Fruit fly (Drosophila melanogaster) whole organism, wandering third instar larva: ENCODE results near the gene Or85f.

Experiments
- Abd-B ChIP-seq: fragments of >200 bp; optimal IDR thresholded peaks from 2 replicates; lab custom pipeline; 2017; ENCODE audit warnings: missing biosample characterization, missing genetic modification characterization
- CG32264 ChIP-seq: fragments of 200-800 bp; sonication (Bioruptor generic); optimal IDR thresholded peaks from 2 replicates; lab custom pipeline; 2016; ENCODE audit warnings: missing biosample characterization, missing genetic modification characterization
- CG9705 ChIP-seq: fragments of 200-800 bp; sonication (Bioruptor generic); optimal IDR thresholded peaks from 2 replicates; lab custom pipeline; 2018; ENCODE audit warnings: missing biosample characterization, mild to moderate bottlenecking, missing genetic modification characterization
- CrebA ChIP-seq: fragments of 200-800 bp; sonication (Bioruptor generic); optimal IDR thresholded peaks from 2 replicates; lab custom pipeline; 2016; ENCODE audit warnings: missing biosample characterization, mild to moderate bottlenecking, missing genetic modification characterization, borderline replicate concordance
- Dfd ChIP-seq: fragments of >200 bp; optimal IDR thresholded peaks from 2 replicates; lab custom pipeline; 2017; ENCODE audit warnings: missing biosample characterization, missing genetic modification characterization
- Dif ChIP-seq: fragments of 200-275, 200-300 bp; sonication (Bioruptor generic); optimal IDR thresholded peaks from 2 replicates; lab custom pipeline; 2018; ENCODE audit warnings: missing biosample characterization, missing genetic modification characterization; ENCODE audit not compliant: partially characterized antibody
- GATAd ChIP-seq: sonication (Bioruptor generic); optimal IDR thresholded peaks from 2 replicates; lab custom pipeline; 2016; ENCODE audit warnings: missing biosample characterization, missing genetic modification characterization
- HLH106 ChIP-seq: fragments of 200-800 bp; optimal IDR thresholded peaks from 3 replicates; lab custom pipeline; 2019; ENCODE audit warnings: missing biosample characterization, mild to moderate bottlenecking, missing genetic modification characterization, moderate library complexity
- Hnf4 ChIP-seq: fragments of 200-800 bp; sonication (Bioruptor generic); optimal IDR thresholded peaks from 2 replicates; lab custom pipeline; 2016; ENCODE audit warnings: missing biosample characterization, mild to moderate bottlenecking, missing genetic modification characterization
- Hr78 ChIP-seq: fragments of >200 bp; optimal IDR thresholded peaks from 2 replicates; lab custom pipeline; 2017; ENCODE audit warnings: missing biosample characterization, missing genetic modification characterization
- Hr83 ChIP-seq: fragments of 200-300 bp; sonication (Bioruptor generic); optimal IDR thresholded peaks from 2 replicates; lab custom pipeline; 2016; ENCODE audit warnings: missing biosample characterization, mild to moderate bottlenecking, missing genetic modification characterization, moderate library complexity; ENCODE audit not compliant: poor library complexity, severe bottlenecking
- Mio ChIP-seq: sonication (Bioruptor generic); optimal IDR thresholded peaks from 2 replicates; lab custom pipeline; 2016; ENCODE audit warnings: missing biosample characterization, missing genetic modification characterization
- Myc ChIP-seq: fragments of >200 bp; optimal IDR thresholded peaks from 2 replicates; lab custom pipeline; 2017
- OdsH ChIP-seq: fragments of 200-800 bp; sonication (Bioruptor generic); optimal IDR thresholded peaks from 2 replicates; lab custom pipeline; 2016; ENCODE audit warnings: missing biosample characterization, mild to moderate bottlenecking, missing genetic modification characterization
- Sp1 ChIP-seq: fragments of 200-800 bp; sonication (Bioruptor generic); optimal IDR thresholded peaks from 3 replicates; lab custom pipeline; 2019; ENCODE audit warnings: missing biosample characterization, mild to moderate bottlenecking, missing genetic modification characterization, moderate library complexity
- Vsx2 ChIP-seq: fragments of 200-300, 225-300 bp; sonication (Bioruptor generic); optimal IDR thresholded peaks from 2 replicates; lab custom pipeline; 2018; ENCODE audit warnings: missing biosample characterization, missing genetic modification characterization; ENCODE audit not compliant: partially characterized antibody
- br ChIP-seq: fragments of 200-800 bp; sonication (Bioruptor generic); optimal IDR thresholded peaks from 2 replicates; lab custom pipeline; 2016; ENCODE audit warnings: missing biosample characterization, missing genetic modification characterization
- brk ChIP-seq: fragments of 200-800 bp; sonication (Bioruptor generic); optimal IDR thresholded peaks from 2 replicates; lab custom pipeline; 2016; ENCODE audit warnings: missing biosample characterization, mild to moderate bottlenecking, missing genetic modification characterization
- dl ChIP-seq, 2 experiments: fragments of 175-275, 200-275 bp in 1 of 2; fragments of 200-275 bp in 1 of 2; sonication (Bioruptor generic); optimal IDR thresholded peaks; lab custom pipeline; 2018; ENCODE audit warnings: mild to moderate bottlenecking in 2 of 2, missing biosample characterization in 2 of 2, missing genetic modification characterization in 2 of 2, moderate library complexity in 2 of 2; ENCODE audit not compliant: partially characterized antibody in 2 of 2, insufficient read depth in 1 of 2
- dmrt93B ChIP-seq: fragments of 200-800 bp; sonication (Bioruptor generic); optimal IDR thresholded peaks from 2 replicates; lab custom pipeline; 2018; ENCODE audit warnings: missing biosample characterization, mild to moderate bottlenecking, missing genetic modification characterization
- dsf ChIP-seq: sonication (Bioruptor generic); optimal IDR thresholded peaks from 2 replicates; lab custom pipeline; 2016; ENCODE audit warnings: missing biosample characterization, missing genetic modification characterization, borderline replicate concordance
- ey ChIP-seq: fragments of 200-800 bp; sonication (Bioruptor generic); optimal IDR thresholded peaks from 2 replicates; lab custom pipeline; 2016; ENCODE audit warnings: missing biosample characterization, missing genetic modification characterization
- foxo ChIP-seq, 2 experiments: fragments of 200-800 bp; sonication (Bioruptor generic); optimal IDR thresholded peaks; 2 replicates in 1 of 2; 3 replicates in 1 of 2; lab custom pipeline; 2016 to 2017; ENCODE audit warnings: missing biosample characterization in 2 of 2, missing genetic modification characterization in 2 of 2
- fru ChIP-seq: fragments of 200-800 bp; sonication (Bioruptor generic); optimal IDR thresholded peaks from 3 replicates; lab custom pipeline; 2016; ENCODE audit warnings: missing biosample characterization, mild to moderate bottlenecking, missing genetic modification characterization
- h ChIP-seq: fragments of 200-800 bp; sonication (Bioruptor generic); optimal IDR thresholded peaks from 3 replicates; lab custom pipeline; 2016; ENCODE audit warnings: missing biosample characterization, mild to moderate bottlenecking, missing genetic modification characterization
- jim ChIP-seq: fragments of 175-275, 200-325 bp; sonication (Bioruptor generic); optimal IDR thresholded peaks from 2 replicates; lab custom pipeline; 2016; ENCODE audit warnings: missing biosample characterization, mild to moderate bottlenecking, missing genetic modification characterization
- lola ChIP-seq: fragments of >200 bp; optimal IDR thresholded peaks from 2 replicates; lab custom pipeline; 2017; ENCODE audit warnings: missing biosample characterization, missing genetic modification characterization
- pan ChIP-seq: fragments of >200 bp; optimal IDR thresholded peaks from 2 replicates; lab custom pipeline; 2017
- psq ChIP-seq: fragments of 200-800 bp; sonication (Bioruptor generic); optimal IDR thresholded peaks from 3 replicates; lab custom pipeline; 2017; ENCODE audit warnings: missing biosample characterization, mild to moderate bottlenecking, missing genetic modification characterization, moderate library complexity
- rgr ChIP-seq: fragments of 200-800 bp; sonication (Bioruptor generic); optimal IDR thresholded peaks from 3 replicates; lab custom pipeline; 2016; ENCODE audit warnings: missing biosample characterization, mild to moderate bottlenecking, missing genetic modification characterization
- sage ChIP-seq: fragments of 200-800 bp; sonication (Bioruptor generic); optimal IDR thresholded peaks from 2 replicates; lab custom pipeline; 2016; ENCODE audit warnings: missing biosample characterization, mild to moderate bottlenecking, missing genetic modification characterization
- sv ChIP-seq: fragments of 200-800 bp; sonication (Bioruptor generic); optimal IDR thresholded peaks from 3 replicates; lab custom pipeline; 2016; ENCODE audit warnings: missing biosample characterization, missing genetic modification characterization
- tai ChIP-seq: sonication (Bioruptor generic); optimal IDR thresholded peaks from 2 replicates; lab custom pipeline; 2016; ENCODE audit warnings: missing biosample characterization, missing genetic modification characterization
- usp ChIP-seq: fragments of >200 bp; optimal IDR thresholded peaks from 2 replicates; lab custom pipeline; 2017; ENCODE audit warnings: missing biosample characterization, missing genetic modification characterization
- woc ChIP-seq: sonication (Bioruptor generic); optimal IDR thresholded peaks from 2 replicates; lab custom pipeline; 2016; ENCODE audit warnings: missing biosample characterization, mild to moderate bottlenecking, missing genetic modification characterization

Gene Or85f

DNA sequence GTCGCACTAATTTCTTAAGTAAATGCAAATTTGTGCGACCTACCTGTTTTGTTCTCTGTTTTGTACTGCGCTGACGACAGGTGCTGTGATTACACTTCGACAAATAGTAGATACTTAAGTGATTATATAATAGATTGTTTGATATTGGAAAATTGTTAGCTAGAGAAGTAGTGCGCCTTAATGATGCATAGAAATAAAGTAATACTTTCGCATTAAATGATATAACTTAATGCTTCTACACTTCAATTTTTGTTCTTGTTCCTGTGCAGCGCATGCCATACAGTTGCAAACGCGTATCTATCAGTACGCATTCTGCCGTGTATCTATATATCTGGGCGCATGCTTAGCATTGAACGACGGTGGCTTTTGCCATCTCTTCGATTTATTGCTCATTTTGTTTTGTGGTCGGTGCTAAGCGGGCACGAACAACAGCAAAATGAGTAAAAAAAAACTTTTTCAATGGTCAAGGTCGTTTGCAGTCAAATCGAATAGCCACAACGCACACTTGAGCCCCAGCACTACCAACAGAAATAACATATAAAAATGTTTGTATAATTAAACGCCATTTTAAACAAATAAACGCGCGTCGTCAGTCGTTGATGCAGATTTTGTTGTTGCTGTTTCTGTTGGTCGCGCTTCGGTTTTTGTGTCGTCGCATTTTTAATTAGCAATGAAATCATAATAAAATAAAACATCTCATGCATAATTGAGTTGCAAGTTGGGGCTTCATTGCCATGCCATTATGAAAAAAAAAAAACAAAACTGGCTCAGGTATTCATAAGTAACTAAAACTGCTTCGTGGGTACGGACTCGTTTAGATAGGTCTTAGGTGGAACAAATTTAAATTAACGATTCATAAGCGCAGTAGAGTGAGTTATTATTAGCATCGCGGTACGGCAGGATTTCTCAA lies 32.6 kb downstream of the Or85f start:
- TF ChIP-seq rgr (peak; percentile 30), ey (GFP tag; lab: Kevin White, UChicago) (peak; percentile 40), dl (GFP tag; optimal IDR thresholded peaks at IDR 0.05; lab: Kevin White, UChicago; ENCODE audit: insufficient read depth in 1 of 2, partially characterized antibody in 2 of 2) (no peak), pan (no peak), Myc (lab: Kevin White, UChicago) (no peak), foxo (GFP tag; optimal IDR thresholded peaks at IDR 0.05; lab: Kevin White, UChicago) (peak in 1 of 2 experiments; percentile 50), br (GFP tag; lab: Kevin White, UChicago) (no peak), psq (peak; percentile 3), OdsH (GFP tag; lab: Kevin White, UChicago) (peak; percentile 36), Sp1 (GFP tag; lab: Kevin White, UChicago) (no peak), dsf (GFP tag; lab: Kevin White, UChicago) (no peak), brk (GFP tag; lab: Kevin White, UChicago) (no peak), Abd-B (no peak), CrebA (no peak), GATAd (GFP tag; lab: Kevin White, UChicago) (no peak), Hr83 (no peak), woc (GFP tag; lab: Kevin White, UChicago) (no peak), Mio (no peak), Hnf4 (GFP tag; lab: Kevin White, UChicago) (no peak), lola (no peak), fru (GFP tag; lab: Kevin White, UChicago) (peak; percentile 47), sv (GFP tag; lab: Kevin White, UChicago) (peak; percentile 1)

- TF ChIP-seq Sp1 (GFP tag; lab: Kevin White, UChicago) (no peak), usp (GFP tag; lab: Kevin White, UChicago) (no peak), ey (GFP tag; lab: Kevin White, UChicago) (no peak), Hr78 (GFP tag; lab: Kevin White, UChicago) (no peak), Hnf4 (GFP tag; lab: Kevin White, UChicago) (no peak), rgr (no peak), dl (GFP tag; optimal IDR thresholded peaks at IDR 0.05; lab: Kevin White, UChicago; ENCODE audit: insufficient read depth in 1 of 2, partially characterized antibody in 2 of 2) (no peak), Dif (GFP tag; lab: Kevin White, UChicago) (no peak), h (GFP tag; lab: Kevin White, UChicago) (no peak), fru (GFP tag; lab: Kevin White, UChicago) (no peak), woc (GFP tag; lab: Kevin White, UChicago) (no peak), Vsx2 (GFP tag; lab: Kevin White, UChicago) (no peak), sv (GFP tag; lab: Kevin White, UChicago) (no peak), Myc (lab: Kevin White, UChicago) (no peak), CrebA (no peak), foxo (GFP tag; optimal IDR thresholded peaks at IDR 0.05; lab: Kevin White, UChicago) (no peak)
These were observed 35.3 kb downstream of the Or85f start for dm6 chr3R:9433270-9433669.

dm6 chr3R:9433774-9434173 lies 35.8 kb downstream of the Or85f start:
- TF ChIP-seq woc (GFP tag; lab: Kevin White, UChicago) (no peak), Abd-B (no peak), Vsx2 (GFP tag; lab: Kevin White, UChicago) (no peak), ey (GFP tag; lab: Kevin White, UChicago) (no peak), sage (GFP tag; lab: Kevin White, UChicago) (no peak), Myc (lab: Kevin White, UChicago) (no peak)

dm6 chr3R:9434543-9435407 lies 36.8 kb downstream of the Or85f start:
- peak; percentile 57 for TF ChIP-seq rgr
- no peak for TF ChIP-seq Mio
- TF ChIP-seq CrebA, result no peak
- no peak for TF ChIP-seq lola
- TF ChIP-seq Dfd, result no peak
- no peak for TF ChIP-seq Myc (lab: Kevin White, UChicago)
- no peak for TF ChIP-seq CG32264 (GFP tag; lab: Kevin White, UChicago)
- no peak for TF ChIP-seq woc (GFP tag; lab: Kevin White, UChicago)
- peak; percentile 36 for TF ChIP-seq fru (GFP tag; lab: Kevin White, UChicago)
- no peak for TF ChIP-seq sage (GFP tag; lab: Kevin White, UChicago)
- TF ChIP-seq Hr78 (GFP tag; lab: Kevin White, UChicago), result no peak
- no peak for TF ChIP-seq Sp1 (GFP tag; lab: Kevin White, UChicago)
- no peak for TF ChIP-seq Vsx2 (GFP tag; lab: Kevin White, UChicago)
- peak; percentile 32 for TF ChIP-seq tai (GFP tag; lab: Kevin White, UChicago)
- TF ChIP-seq Hnf4 (GFP tag; lab: Kevin White, UChicago), result peak; percentile 29
- no peak for TF ChIP-seq dmrt93B (GFP tag; lab: Kevin White, UChicago)
- no peak for TF ChIP-seq HLH106 (tag; lab: Kevin White, UChicago)
- TF ChIP-seq jim, result no peak
- TF ChIP-seq Abd-B, result no peak
- TF ChIP-seq Dif (GFP tag; lab: Kevin White, UChicago), result no peak
- TF ChIP-seq CG9705, result no peak
- peak; percentile 33 for TF ChIP-seq psq
- peak; percentile 61 for TF ChIP-seq sv (GFP tag; lab: Kevin White, UChicago)
- no peak for TF ChIP-seq brk (GFP tag; lab: Kevin White, UChicago)
- TF ChIP-seq Hr83, result no peak
- peak; percentile 18 for TF ChIP-seq h (GFP tag; lab: Kevin White, UChicago)
